Fruit fly (Drosophila melanogaster) whole organism, wandering third instar larva: Measurements from ENCODE around the gene CG42245.

Source experiments
- Abd-B ChIP-seq: fragments of >200 bp; optimal IDR thresholded peaks from 2 replicates; lab custom pipeline; 2017; ENCODE audit warnings: missing biosample characterization, missing genetic modification characterization
- CG32264 ChIP-seq: fragments of 200-800 bp; sonication (Bioruptor generic); optimal IDR thresholded peaks from 2 replicates; lab custom pipeline; 2016; ENCODE audit warnings: missing biosample characterization, missing genetic modification characterization
- CrebA ChIP-seq: fragments of 200-800 bp; sonication (Bioruptor generic); optimal IDR thresholded peaks from 2 replicates; lab custom pipeline; 2016; ENCODE audit warnings: missing biosample characterization, mild to moderate bottlenecking, missing genetic modification characterization, borderline replicate concordance
- Dif ChIP-seq: fragments of 200-275, 200-300 bp; sonication (Bioruptor generic); optimal IDR thresholded peaks from 2 replicates; lab custom pipeline; 2018; ENCODE audit warnings: missing biosample characterization, missing genetic modification characterization; ENCODE audit not compliant: partially characterized antibody
- HLH106 ChIP-seq: fragments of 200-800 bp; optimal IDR thresholded peaks from 3 replicates; lab custom pipeline; 2019; ENCODE audit warnings: missing biosample characterization, mild to moderate bottlenecking, missing genetic modification characterization, moderate library complexity
- Hnf4 ChIP-seq: fragments of 200-800 bp; sonication (Bioruptor generic); optimal IDR thresholded peaks from 2 replicates; lab custom pipeline; 2016; ENCODE audit warnings: missing biosample characterization, mild to moderate bottlenecking, missing genetic modification characterization
- Hr78 ChIP-seq: fragments of >200 bp; optimal IDR thresholded peaks from 2 replicates; lab custom pipeline; 2017; ENCODE audit warnings: missing biosample characterization, missing genetic modification characterization
- Hr83 ChIP-seq: fragments of 200-300 bp; sonication (Bioruptor generic); optimal IDR thresholded peaks from 2 replicates; lab custom pipeline; 2016; ENCODE audit warnings: missing biosample characterization, mild to moderate bottlenecking, missing genetic modification characterization, moderate library complexity; ENCODE audit not compliant: poor library complexity, severe bottlenecking
- Jra ChIP-seq: sonication (Bioruptor generic); optimal IDR thresholded peaks from 2 replicates; lab custom pipeline; 2016; ENCODE audit warnings: missing biosample characterization, missing genetic modification characterization
- Myc ChIP-seq: fragments of >200 bp; optimal IDR thresholded peaks from 2 replicates; lab custom pipeline; 2017
- N ChIP-seq: fragments of >200 bp; optimal IDR thresholded peaks from 2 replicates; lab custom pipeline; 2018; ENCODE audit warnings: missing biosample characterization, missing external identifiers, missing genetic modification characterization
- OdsH ChIP-seq: fragments of 200-800 bp; sonication (Bioruptor generic); optimal IDR thresholded peaks from 2 replicates; lab custom pipeline; 2016; ENCODE audit warnings: missing biosample characterization, mild to moderate bottlenecking, missing genetic modification characterization
- Rel ChIP-seq, 2 experiments: fragments of 200-800 bp; sonication (Bioruptor generic) in 1 of 2; optimal IDR thresholded peaks; 2 replicates in 1 of 2; 3 replicates in 1 of 2; lab custom pipeline; 2016 to 2019; ENCODE audit warnings: mild to moderate bottlenecking in 2 of 2, missing biosample characterization in 2 of 2, missing genetic modification characterization in 2 of 2, moderate library complexity in 1 of 2
- Sp1 ChIP-seq: fragments of 200-800 bp; sonication (Bioruptor generic); optimal IDR thresholded peaks from 3 replicates; lab custom pipeline; 2019; ENCODE audit warnings: missing biosample characterization, mild to moderate bottlenecking, missing genetic modification characterization, moderate library complexity
- Vsx2 ChIP-seq: fragments of 200-300, 225-300 bp; sonication (Bioruptor generic); optimal IDR thresholded peaks from 2 replicates; lab custom pipeline; 2018; ENCODE audit warnings: missing biosample characterization, missing genetic modification characterization; ENCODE audit not compliant: partially characterized antibody
- br ChIP-seq: fragments of 200-800 bp; sonication (Bioruptor generic); optimal IDR thresholded peaks from 2 replicates; lab custom pipeline; 2016; ENCODE audit warnings: missing biosample characterization, missing genetic modification characterization
- brk ChIP-seq: fragments of 200-800 bp; sonication (Bioruptor generic); optimal IDR thresholded peaks from 2 replicates; lab custom pipeline; 2016; ENCODE audit warnings: missing biosample characterization, mild to moderate bottlenecking, missing genetic modification characterization
- dl ChIP-seq, 2 experiments: fragments of 175-275, 200-275 bp in 1 of 2; fragments of 200-275 bp in 1 of 2; sonication (Bioruptor generic); optimal IDR thresholded peaks; lab custom pipeline; 2018; ENCODE audit warnings: mild to moderate bottlenecking in 2 of 2, missing biosample characterization in 2 of 2, missing genetic modification characterization in 2 of 2, moderate library complexity in 2 of 2; ENCODE audit not compliant: partially characterized antibody in 2 of 2, insufficient read depth in 1 of 2
- dmrt93B ChIP-seq: fragments of 200-800 bp; sonication (Bioruptor generic); optimal IDR thresholded peaks from 2 replicates; lab custom pipeline; 2018; ENCODE audit warnings: missing biosample characterization, mild to moderate bottlenecking, missing genetic modification characterization
- foxo ChIP-seq, 2 experiments: fragments of 200-800 bp; sonication (Bioruptor generic); optimal IDR thresholded peaks; 2 replicates in 1 of 2; 3 replicates in 1 of 2; lab custom pipeline; 2016 to 2017; ENCODE audit warnings: missing biosample characterization in 2 of 2, missing genetic modification characterization in 2 of 2
- fru ChIP-seq: fragments of 200-800 bp; sonication (Bioruptor generic); optimal IDR thresholded peaks from 3 replicates; lab custom pipeline; 2016; ENCODE audit warnings: missing biosample characterization, mild to moderate bottlenecking, missing genetic modification characterization
- h ChIP-seq: fragments of 200-800 bp; sonication (Bioruptor generic); optimal IDR thresholded peaks from 3 replicates; lab custom pipeline; 2016; ENCODE audit warnings: missing biosample characterization, mild to moderate bottlenecking, missing genetic modification characterization
- lola ChIP-seq: fragments of >200 bp; optimal IDR thresholded peaks from 2 replicates; lab custom pipeline; 2017; ENCODE audit warnings: missing biosample characterization, missing genetic modification characterization
- psq ChIP-seq: fragments of 200-800 bp; sonication (Bioruptor generic); optimal IDR thresholded peaks from 3 replicates; lab custom pipeline; 2017; ENCODE audit warnings: missing biosample characterization, mild to moderate bottlenecking, missing genetic modification characterization, moderate library complexity
- rgr ChIP-seq: fragments of 200-800 bp; sonication (Bioruptor generic); optimal IDR thresholded peaks from 3 replicates; lab custom pipeline; 2016; ENCODE audit warnings: missing biosample characterization, mild to moderate bottlenecking, missing genetic modification characterization
- sage ChIP-seq: fragments of 200-800 bp; sonication (Bioruptor generic); optimal IDR thresholded peaks from 2 replicates; lab custom pipeline; 2016; ENCODE audit warnings: missing biosample characterization, mild to moderate bottlenecking, missing genetic modification characterization
- sv ChIP-seq: fragments of 200-800 bp; sonication (Bioruptor generic); optimal IDR thresholded peaks from 3 replicates; lab custom pipeline; 2016; ENCODE audit warnings: missing biosample characterization, missing genetic modification characterization
- tai ChIP-seq: sonication (Bioruptor generic); optimal IDR thresholded peaks from 2 replicates; lab custom pipeline; 2016; ENCODE audit warnings: missing biosample characterization, missing genetic modification characterization
- woc ChIP-seq: sonication (Bioruptor generic); optimal IDR thresholded peaks from 2 replicates; lab custom pipeline; 2016; ENCODE audit warnings: missing biosample characterization, mild to moderate bottlenecking, missing genetic modification characterization

The CG42245 gene

DNA sequence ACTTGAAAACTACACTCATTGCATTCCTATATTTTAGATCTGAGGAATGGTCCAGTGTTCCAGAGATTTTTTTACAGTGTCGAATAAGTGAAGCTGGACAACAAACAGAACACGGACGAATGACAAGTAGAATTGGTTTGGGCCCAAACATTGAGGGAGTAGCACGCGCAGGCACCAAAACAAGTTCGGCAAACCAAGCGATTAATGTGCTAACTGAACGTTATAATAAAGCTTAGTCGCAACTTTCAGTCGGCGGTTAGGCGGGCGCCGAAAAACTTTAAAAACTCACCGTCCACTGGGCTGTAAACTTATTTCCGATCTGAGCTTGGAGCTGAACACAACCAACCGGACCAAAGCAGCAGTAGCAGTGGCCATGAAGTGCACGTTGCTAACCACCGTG lies 13.6 kb downstream of the CG42245 start, which contains the start of gene CG1143:
Gene CG1143, plus strand, starts transcription at position 301 of the 400 bp plus-strand sequence.
- no peak for TF ChIP-seq sv
- no peak for TF ChIP-seq foxo (GFP tag; optimal IDR thresholded peaks at IDR 0.05; lab: Kevin White, UChicago)
- TF ChIP-seq tai (GFP tag; lab: Kevin White, UChicago): no peak
- no peak for TF ChIP-seq psq (GFP tag; lab: Kevin White, UChicago)
- TF ChIP-seq Abd-B (GFP tag; lab: Kevin White, UChicago): no peak
- TF ChIP-seq Dif (GFP tag; lab: Kevin White, UChicago): no peak
- no peak for TF ChIP-seq CG32264 (GFP tag; lab: Kevin White, UChicago)
- TF ChIP-seq br (GFP tag; lab: Kevin White, UChicago): no peak
- TF ChIP-seq lola (GFP tag; lab: Kevin White, UChicago): no peak
- no peak for TF ChIP-seq Hnf4
- no peak for TF ChIP-seq Hr78 (GFP tag; lab: Kevin White, UChicago)
- no peak for TF ChIP-seq Sp1
- TF ChIP-seq Myc (lab: Kevin White, UChicago): no peak
- TF ChIP-seq brk (GFP tag; lab: Kevin White, UChicago): no peak

DNA sequence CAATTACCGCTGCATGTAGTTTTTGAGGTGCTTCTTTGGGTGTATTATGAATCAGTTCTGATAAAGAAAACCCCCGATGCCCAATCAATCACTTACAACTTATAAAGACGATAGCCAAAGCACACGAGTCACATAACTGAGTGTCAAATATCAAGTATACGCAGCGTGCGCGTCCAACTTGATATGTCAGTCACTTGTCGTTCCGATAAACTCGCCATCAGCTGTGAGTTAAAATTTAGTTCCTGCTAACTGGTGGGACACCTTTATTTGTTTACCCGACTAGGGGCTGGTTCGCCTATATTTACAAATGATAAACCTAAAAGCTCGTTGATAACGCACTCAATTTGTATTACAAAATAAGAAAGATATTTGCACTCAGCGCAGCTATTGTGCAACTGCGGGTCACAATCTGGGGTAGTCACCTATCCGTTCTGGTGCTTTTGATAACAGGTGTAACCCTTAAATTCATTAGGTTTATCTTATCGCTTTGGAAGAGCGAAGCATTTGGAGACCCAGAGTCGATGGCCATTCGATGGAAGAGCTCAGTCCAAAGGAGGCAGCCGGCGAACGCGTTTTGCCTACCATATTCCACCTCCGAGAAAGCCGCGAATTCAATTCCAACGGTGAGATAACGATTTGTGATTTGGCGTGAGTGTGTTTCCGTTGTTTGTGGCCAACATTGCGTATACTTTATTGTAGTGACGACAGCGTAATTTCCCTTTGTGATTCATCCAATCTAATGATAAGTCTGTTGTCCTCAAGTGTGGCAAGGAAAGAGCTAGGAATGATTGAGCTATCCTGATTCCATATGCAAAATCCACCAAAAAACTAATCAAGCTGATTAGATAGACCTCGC lies 16.2 kb downstream of the CG42245 start, which contains the start of gene CG1246:
Gene CG1246, plus strand, starts transcription at position 526 of the 856 bp plus-strand sequence.
- TF ChIP-seq h (GFP tag; lab: Kevin White, UChicago) (peak; percentile 41), Vsx2 (GFP tag; lab: Kevin White, UChicago) (no peak), woc (no peak), Hr83 (GFP tag; lab: Kevin White, UChicago) (no peak), sage (no peak), Hnf4 (no peak), dl (GFP tag; optimal IDR thresholded peaks at IDR 0.05; lab: Kevin White, UChicago; ENCODE audit: insufficient read depth in 1 of 2, partially characterized antibody in 2 of 2) (no peak), br (GFP tag; lab: Kevin White, UChicago) (no peak), Hr78 (GFP tag; lab: Kevin White, UChicago) (no peak), psq (GFP tag; lab: Kevin White, UChicago) (no peak), Jra (GFP tag; lab: Kevin White, UChicago) (peak; percentile 17), foxo (GFP tag; optimal IDR thresholded peaks at IDR 0.05; lab: Kevin White, UChicago) (no peak), OdsH (GFP tag; lab: Kevin White, UChicago) (no peak), HLH106 (tag; lab: Kevin White, UChicago) (no peak), rgr (GFP tag; lab: Kevin White, UChicago) (peak; percentile 4), Rel (GFP tag; optimal IDR thresholded peaks at IDR 0.05; lab: Kevin White, UChicago) (no peak), Rel (tag; optimal IDR thresholded peaks at IDR 0.05; lab: Kevin White, UChicago) (peak; percentile 56), CrebA (no peak)

DNA sequence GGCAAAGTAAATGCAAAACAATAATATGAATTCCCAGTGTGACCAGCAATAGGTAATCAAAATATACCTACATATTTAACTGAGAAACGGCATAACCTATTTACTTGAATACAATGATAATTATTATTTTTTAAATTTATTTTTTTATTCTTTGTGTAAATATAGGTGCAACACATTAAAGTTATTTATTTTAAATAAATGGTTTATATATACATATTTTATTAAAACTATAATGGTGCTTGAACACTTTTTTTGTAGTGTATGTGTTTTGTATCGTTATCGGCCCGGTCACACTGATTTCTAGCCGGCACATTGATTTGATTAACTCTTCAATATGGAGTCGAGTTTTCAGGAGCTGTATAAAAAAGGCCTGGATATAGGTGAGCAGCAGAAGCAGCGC lies 20.3 kb downstream of the CG42245 start, which contains the start of the genes ProRS-m, CG42304 and Snup:
Gene ProRS-m, minus strand, starts transcription at position 51 of the 400 bp plus-strand sequence.
Gene CG42304, plus strand, starts transcription at position 289 of the 400 bp plus-strand sequence.
Gene Snup, plus strand, starts transcription at position 289 of the 400 bp plus-strand sequence.
- TF ChIP-seq foxo (GFP tag; optimal IDR thresholded peaks at IDR 0.05; lab: Kevin White, UChicago) (no peak), fru (GFP tag; lab: Kevin White, UChicago) (peak; percentile 21), br (GFP tag; lab: Kevin White, UChicago) (no peak), HLH106 (tag; lab: Kevin White, UChicago) (peak; percentile 68), dmrt93B (GFP tag; lab: Kevin White, UChicago) (peak; percentile 32), psq (GFP tag; lab: Kevin White, UChicago) (peak; percentile 41)
- TF ChIP-seq, all 38 proteins: peak for 4

- no peak for TF ChIP-seq br (GFP tag; lab: Kevin White, UChicago)
- no peak for TF ChIP-seq N
Measured at dm6 chr3L:2659339-2659738, 27.8 kb downstream of the CG42245 start, which contains the start of gene CG33233. TSS of gene CG33233 (plus strand) at chr3L:2659639.
